Fruit fly (Drosophila melanogaster): ENCODE results near the gene Ddrgk1.

Ddrgk1 gene

dm6 chr3R:21192267-21192666 lies 22.6 kb upstream of the Ddrgk1 start (continued):
- TF ChIP-seq Sox15 (GFP tag; optimal IDR thresholded peaks at IDR 0.05) (no peak), Hr4 (GFP tag; optimal IDR thresholded peaks at IDR 0.05) (no peak), Eip75B (GFP tag; optimal IDR thresholded peaks at IDR 0.05) (peak; percentile 17), Hr39 (GFP tag; optimal IDR thresholded peaks at IDR 0.05) (no peak), CG9139 (GFP tag; optimal IDR thresholded peaks at IDR 0.05) (no peak), CG10669 (GFP tag; optimal IDR thresholded peaks at IDR 0.05) (peak; percentile 45), CG32006 (GFP tag; optimal IDR thresholded peaks at IDR 0.05) (peak; percentile 3), fd59A (GFP tag; optimal IDR thresholded peaks at IDR 0.05) (no peak), CG4318 (GFP tag; optimal IDR thresholded peaks at IDR 0.05) (no peak), topi (GFP tag; optimal IDR thresholded peaks at IDR 0.05) (no peak), CG11762 (GFP tag; optimal IDR thresholded peaks at IDR 0.05; ENCODE audit: insufficient read depth) (no peak), CG10631 (GFP tag; optimal IDR thresholded peaks at IDR 0.05) (peak; percentile 11)

DNA sequence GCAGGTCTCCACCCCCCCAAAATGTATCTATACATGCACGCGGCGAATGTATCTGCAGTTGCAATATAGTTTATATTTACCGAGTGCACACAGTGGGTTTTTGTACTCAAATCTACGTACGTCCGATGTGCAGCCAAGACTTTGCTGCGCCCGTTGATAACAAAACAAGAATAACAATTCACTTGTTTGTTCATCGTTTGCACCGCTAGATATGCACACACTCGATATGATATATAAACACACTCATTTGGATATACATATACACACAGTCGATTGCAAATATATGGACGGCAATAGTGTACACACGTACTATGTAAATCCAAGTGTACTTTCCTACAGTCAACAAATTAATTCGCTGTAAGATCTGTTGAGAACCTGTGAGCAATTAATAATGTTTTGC lies 21.1 kb upstream of the Ddrgk1 start:
- TF ChIP-seq Blimp-1 (GFP tag; optimal IDR thresholded peaks at IDR 0.05): no peak
- TF ChIP-seq CG6163 (GFP tag; IDR thresholded peaks at IDR 0.05): 0 out of 3 replicates have a peak, but pooled peaks have one; percentile 33
- TF ChIP-seq fkh (GFP tag; optimal IDR thresholded peaks at IDR 0.05): peak; percentile 76

DNA sequence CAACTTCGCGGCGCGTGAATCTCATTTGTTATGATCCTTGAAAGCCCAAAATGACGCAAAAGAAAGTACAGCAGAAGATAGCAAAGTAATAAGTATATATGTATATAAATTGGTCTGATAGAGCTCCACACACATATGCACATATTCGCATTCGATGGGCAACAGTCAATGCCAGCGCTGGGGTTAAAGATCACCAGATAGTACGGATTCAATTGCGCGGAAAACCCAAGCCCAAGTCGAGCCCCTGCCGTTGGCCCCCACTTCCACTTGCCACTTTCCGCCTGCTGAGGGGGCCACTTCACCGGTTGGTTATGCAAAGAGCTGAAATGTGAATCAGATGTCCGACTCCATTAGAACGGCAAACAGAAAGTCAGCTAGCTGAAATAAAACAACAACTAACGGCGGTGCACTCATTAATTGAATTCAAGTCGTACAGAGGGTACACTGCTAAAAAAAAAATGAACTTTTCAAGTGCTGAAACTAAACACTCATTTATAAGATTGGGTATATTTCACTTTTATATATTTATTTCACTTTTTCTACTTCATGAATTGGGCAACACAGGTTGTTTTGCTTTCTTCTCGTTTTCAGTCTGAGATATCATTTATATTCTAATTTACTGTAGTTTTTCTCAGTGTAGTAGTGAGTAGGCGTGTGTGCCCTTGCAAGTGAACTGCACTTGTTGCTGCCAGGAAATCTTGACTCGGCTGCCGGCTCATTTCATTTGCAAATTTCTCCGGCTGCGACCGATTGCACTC lies 19.5 kb upstream of the Ddrgk1 start:
- TF ChIP-seq Hr4 (GFP tag; optimal IDR thresholded peaks at IDR 0.05): peak; percentile 59
- peak; percentile 44 for TF ChIP-seq Sox14 (GFP tag; optimal IDR thresholded peaks at IDR 0.05)
- no peak for TF ChIP-seq Blimp-1 (GFP tag; optimal IDR thresholded peaks at IDR 0.05)
- TF ChIP-seq CG31627 (GFP tag; optimal IDR thresholded peaks at IDR 0.05): peak; percentile 41
- peak; percentile 29 for TF ChIP-seq CG10669 (GFP tag; optimal IDR thresholded peaks at IDR 0.05)
- TF ChIP-seq CG11294 (GFP tag; IDR thresholded peaks at IDR 0.05): peak; percentile 47; the same call in 1 of the 2 replicates
- TF ChIP-seq CG11902 (GFP tag; optimal IDR thresholded peaks at IDR 0.05): no peak
- TF ChIP-seq CG34406 (GFP tag; optimal IDR thresholded peaks at IDR 0.05): peak; percentile 22
- TF ChIP-seq CG9139 (GFP tag; optimal IDR thresholded peaks at IDR 0.05): no peak
- peak; percentile 38 for TF ChIP-seq lz (GFP tag; optimal IDR thresholded peaks at IDR 0.05)
- TF ChIP-seq Met (GFP tag; optimal IDR thresholded peaks at IDR 0.05): peak; percentile 44
- TF ChIP-seq Hr39 (GFP tag; optimal IDR thresholded peaks at IDR 0.05): peak; percentile 40
- peak; percentile 12 for TF ChIP-seq topi (GFP tag; optimal IDR thresholded peaks at IDR 0.05)
- peak; percentile 33 for TF ChIP-seq spab (GFP tag; optimal IDR thresholded peaks at IDR 0.05)
- peak; percentile 32 for TF ChIP-seq CG10631 (GFP tag; optimal IDR thresholded peaks at IDR 0.05)
- peak; percentile 58 for TF ChIP-seq OdsH (GFP tag; optimal IDR thresholded peaks at IDR 0.05)
- TF ChIP-seq esn (GFP tag; optimal IDR thresholded peaks at IDR 0.05): peak; percentile 54
- TF ChIP-seq Lpt (GFP tag; optimal IDR thresholded peaks at IDR 0.05): no peak
- no peak for TF ChIP-seq fd85E (GFP tag; optimal IDR thresholded peaks at IDR 0.05)
- peak; percentile 71 for TF ChIP-seq CG6163 (GFP tag; IDR thresholded peaks at IDR 0.05)
- TF ChIP-seq CG11762 (GFP tag; optimal IDR thresholded peaks at IDR 0.05; ENCODE audit: insufficient read depth): no peak
- TF ChIP-seq dac (GFP tag; optimal IDR thresholded peaks at IDR 0.05): peak; percentile 11
- TF ChIP-seq CG8319 (GFP tag; optimal IDR thresholded peaks at IDR 0.05): no peak
- peak; percentile 42 for TF ChIP-seq Smox (GFP tag; optimal IDR thresholded peaks at IDR 0.05)
- peak; percentile 70; the same call in 2 of the 3 replicates for TF ChIP-seq eg (GFP tag; IDR thresholded peaks at IDR 0.05)
- TF ChIP-seq CG6854 (GFP tag; optimal IDR thresholded peaks at IDR 0.05): no peak
- no peak for TF ChIP-seq Gug (GFP tag; IDR thresholded peaks at IDR 0.05)
- peak; percentile 46 for TF ChIP-seq CG16779 (tag; optimal IDR thresholded peaks at IDR 0.05)
- TF ChIP-seq CG3032 (tag; optimal IDR thresholded peaks at IDR 0.05): peak; percentile 34
- no peak for TF ChIP-seq Hr38 (GFP tag; optimal IDR thresholded peaks at IDR 0.05)
- peak; percentile 60 for TF ChIP-seq acj6 (GFP tag; optimal IDR thresholded peaks at IDR 0.05)
- TF ChIP-seq ss (GFP tag; optimal IDR thresholded peaks at IDR 0.05): peak in 1 of 2 experiments; percentile 37
- peak; percentile 42 for TF ChIP-seq achi (GFP tag; optimal IDR thresholded peaks at IDR 0.05)
- TF ChIP-seq Eip78C (GFP tag): peak; percentile 85
- TF ChIP-seq CG7368 (GFP tag; optimal IDR thresholded peaks at IDR 0.05): no peak
- TF ChIP-seq Sox102F (GFP tag; optimal IDR thresholded peaks at IDR 0.05): peak; percentile 40
- no peak for TF ChIP-seq Eip93F (GFP tag; optimal IDR thresholded peaks at IDR 0.05)
- peak; percentile 21 for TF ChIP-seq fd59A (GFP tag; optimal IDR thresholded peaks at IDR 0.05)
- TF ChIP-seq CG8632 (GFP tag; optimal IDR thresholded peaks at IDR 0.05): no peak
- peak; percentile 99 for TF ChIP-seq svp (GFP tag)

Data from whole organism, prepupa.